Worm (Caenorhabditis elegans) whole organism, early embryonic: Measurements from ENCODE around the gene clec-31.

Experiments
- B0310.2 ChIP-seq: sonication (generic microtip); optimal IDR thresholded peaks from 2 replicates; lab custom pipeline; 2016; ENCODE audit warnings: mild to moderate bottlenecking, missing genetic modification characterization, missing compliant biosample characterization
- F13C5.2 ChIP-seq: sonication (generic microtip); optimal IDR thresholded peaks from 2 replicates; lab custom pipeline; 2017; ENCODE audit warnings: mild to moderate bottlenecking, missing genetic modification characterization, inconsistent platforms, missing compliant biosample characterization
- aly-1 ChIP-seq: sonication (generic microtip); optimal IDR thresholded peaks from 2 replicates; lab custom pipeline; 2016; ENCODE audit warnings: missing genetic modification characterization, missing compliant biosample characterization
- ama-1 ChIP-seq: fragments of 150-350 bp; optimal IDR thresholded peaks from 2 replicates; lab custom pipeline; 2014
- ceh-13 ChIP-seq: fragments of 200-800 bp; sonication (Bioruptor generic); optimal IDR thresholded peaks from 2 replicates; lab custom pipeline; 2018; ENCODE audit warnings: mild to moderate bottlenecking, missing genetic modification characterization, missing compliant biosample characterization
- ceh-36 ChIP-seq: sonication (generic microtip); optimal IDR thresholded peaks from 2 replicates; lab custom pipeline; 2016; ENCODE audit warnings: missing genetic modification characterization, inconsistent platforms, missing compliant biosample characterization
- ets-7 ChIP-seq: sonication (generic microtip); optimal IDR thresholded peaks from 2 replicates; lab custom pipeline; 2016; ENCODE audit warnings: missing genotype, missing genetic modification characterization, missing compliant biosample characterization
- flt-1 ChIP-seq: fragments of 200-800 bp; sonication (Bioruptor generic); IDR thresholded peaks from 2 replicates; pipeline ENCODE4 v1.3.6; 2022; ENCODE audit warnings: missing genetic modification characterization, missing compliant biosample characterization
- hmbx-1 ChIP-seq: sonication (generic microtip); optimal IDR thresholded peaks from 2 replicates; lab custom pipeline; 2016; ENCODE audit warnings: mild to moderate bottlenecking, missing genetic modification characterization, missing compliant biosample characterization
- hmg-4 ChIP-seq: fragments of 200-800 bp; sonication (Bioruptor generic); optimal IDR thresholded peaks from 2 replicates; lab custom pipeline; 2018; ENCODE audit warnings: mild to moderate bottlenecking, missing genetic modification characterization, missing compliant biosample characterization
- hnd-1 ChIP-seq: sonication (generic microtip); optimal IDR thresholded peaks from 2 replicates; lab custom pipeline; 2016; ENCODE audit warnings: missing genetic modification characterization, missing compliant biosample characterization
- pes-1 ChIP-seq: fragments of 200-800 bp; sonication (Bioruptor generic); IDR thresholded peaks from 2 replicates; pipeline ENCODE4 v1.3.6; 2022; ENCODE audit warnings: missing genetic modification reagents, missing genetic modification characterization, missing compliant biosample characterization
- scrt-1 ChIP-seq: fragments of 200-800 bp; sonication (Bioruptor generic); IDR thresholded peaks from 2 replicates; pipeline ENCODE4 v1.3.6; 2022; ENCODE audit warnings: missing genetic modification characterization, missing compliant biosample characterization
- sea-1 ChIP-seq: fragments of 200-800 bp; sonication (Bioruptor generic); conservative IDR thresholded peaks from 2 replicates; pipeline ENCODE4 v1.3.6; 2022; ENCODE audit warnings: missing genetic modification characterization, missing compliant biosample characterization
- tbx-11 ChIP-seq: fragments of 200-800 bp; sonication (Bioruptor generic); IDR thresholded peaks from 2 replicates; pipeline ENCODE4 v1.3.6; 2022; ENCODE audit warnings: missing genetic modification characterization, missing compliant biosample characterization
- tbx-37 ChIP-seq: fragments of 200-800 bp; sonication (Bioruptor generic); conservative IDR thresholded peaks from 2 replicates; pipeline ENCODE4 v1.3.6; 2022; ENCODE audit warnings: missing genetic modification reagents, missing genetic modification characterization, missing compliant biosample characterization
- tra-4 ChIP-seq: sonication (generic microtip); optimal IDR thresholded peaks from 2 replicates; lab custom pipeline; 2017; ENCODE audit warnings: missing genetic modification characterization, missing compliant biosample characterization

The clec-31 gene

ce11 chrV:16814541-16815207, 43.2 kb downstream of the clec-31 start:
- no peak for TF ChIP-seq ceh-36 (tag; lab: Kevin White, UChicago)
- no peak for TF ChIP-seq ama-1 (lab: Kevin White, UChicago)
- TF ChIP-seq scrt-1 (GFP tag; lab: Robert Waterston, UW): no peak
- no peak for TF ChIP-seq flt-1
- TF ChIP-seq ceh-13: no peak
- no peak for TF ChIP-seq sea-1 (GFP tag; lab: Robert Waterston, UW)
- TF ChIP-seq hnd-1 (tag; lab: Kevin White, UChicago): no peak
- no peak for TF ChIP-seq tbx-11
- TF ChIP-seq tbx-37 (GFP tag; lab: Robert Waterston, UW): no peak
- TF ChIP-seq pes-1: no peak

- TF ChIP-seq hmg-4 (GFP tag; lab: Kevin White, UChicago): no peak
- no peak for TF ChIP-seq tbx-11
- no peak for TF ChIP-seq ama-1 (lab: Kevin White, UChicago)
- TF ChIP-seq scrt-1 (GFP tag; lab: Robert Waterston, UW): no peak
- TF ChIP-seq hmbx-1 (tag; lab: Kevin White, UChicago): no peak
- TF ChIP-seq F13C5.2 (tag; lab: Kevin White, UChicago): no peak
- no peak for TF ChIP-seq sea-1 (GFP tag; lab: Robert Waterston, UW)
- no peak for TF ChIP-seq ets-7 (tag; lab: Kevin White, UChicago)
These were observed 45.5 kb downstream of the clec-31 start for ce11 chrV:16812371-16812770.

- TF ChIP-seq tbx-11: no peak
- no peak for TF ChIP-seq F13C5.2 (tag; lab: Kevin White, UChicago)
- no peak for TF ChIP-seq ets-7 (tag; lab: Kevin White, UChicago)
- TF ChIP-seq ceh-36 (tag; lab: Kevin White, UChicago): no peak
- TF ChIP-seq hnd-1 (tag; lab: Kevin White, UChicago): no peak
- no peak for TF ChIP-seq aly-1
- no peak for TF ChIP-seq ama-1 (lab: Kevin White, UChicago)
- TF ChIP-seq sea-1 (GFP tag; lab: Robert Waterston, UW): no peak
- TF ChIP-seq flt-1: no peak
- no peak for TF ChIP-seq hmbx-1 (tag; lab: Kevin White, UChicago)
- TF ChIP-seq tra-4 (tag; lab: Kevin White, UChicago): no peak
- no peak for TF ChIP-seq pes-1
- TF ChIP-seq scrt-1 (GFP tag; lab: Robert Waterston, UW): no peak
- TF ChIP-seq tbx-37 (GFP tag; lab: Robert Waterston, UW): no peak
- no peak for TF ChIP-seq ceh-13
- TF ChIP-seq B0310.2 (tag; lab: Kevin White, UChicago): no peak
These were observed 46.0 kb downstream of the clec-31 start for ce11 chrV:16811841-16812240.

- TF ChIP-seq pes-1 (no peak), sea-1 (GFP tag; lab: Robert Waterston, UW) (no peak), F13C5.2 (tag; lab: Kevin White, UChicago) (no peak), tra-4 (tag; lab: Kevin White, UChicago) (no peak), tbx-11 (no peak), tbx-37 (GFP tag; lab: Robert Waterston, UW) (no peak), ceh-13 (no peak), ets-7 (tag; lab: Kevin White, UChicago) (no peak), B0310.2 (tag; lab: Kevin White, UChicago) (no peak), ama-1 (lab: Kevin White, UChicago) (no peak), scrt-1 (GFP tag; lab: Robert Waterston, UW) (no peak), hmg-4 (GFP tag; lab: Kevin White, UChicago) (no peak), ceh-36 (tag; lab: Kevin White, UChicago) (no peak), aly-1 (no peak), flt-1 (no peak), hnd-1 (tag; lab: Kevin White, UChicago) (no peak)
These were observed 49.7 kb downstream of the clec-31 start for ce11 chrV:16808168-16808567.
